Fruit fly (Drosophila melanogaster): Measurements from ENCODE around the gene cyc.

Gene cyc

dm6 chr3L:19791688-19792073 lies 24.1 kb downstream of the cyc start (continued):
- TF ChIP-seq gsb (GFP tag; IDR thresholded peaks at IDR 0.05) (no peak), BEAF-32 (GFP tag; optimal IDR thresholded peaks at IDR 0.05) (no peak), CG17186 (GFP tag; optimal IDR thresholded peaks at IDR 0.05) (no peak), CG11696 (GFP tag; IDR thresholded peaks at IDR 0.05) (no peak), crp (GFP tag; optimal IDR thresholded peaks at IDR 0.05) (no peak), H15 (GFP tag; IDR thresholded peaks at IDR 0.05) (no peak), CG10147 (GFP tag; optimal IDR thresholded peaks at IDR 0.05) (no peak), cas (GFP tag; IDR thresholded peaks at IDR 0.05) (no peak), Side (GFP tag; optimal IDR thresholded peaks at IDR 0.05) (no peak), Spps (tag; optimal IDR thresholded peaks at IDR 0.05) (no peak), ems (GFP tag; optimal IDR thresholded peaks at IDR 0.05) (no peak), grn (GFP tag; optimal IDR thresholded peaks at IDR 0.05) (peak; percentile 82), CG34376 (GFP tag; optimal IDR thresholded peaks at IDR 0.05) (peak; percentile 98), ATbp (GFP tag; optimal IDR thresholded peaks at IDR 0.05) (peak; percentile 5), phol (tag; optimal IDR thresholded peaks at IDR 0.05) (no peak), CG17912 (GFP tag; optimal IDR thresholded peaks at IDR 0.05) (no peak), CG3281 (GFP tag; optimal IDR thresholded peaks at IDR 0.05) (peak; percentile 39), sima (GFP tag; optimal IDR thresholded peaks at IDR 0.05) (no peak), CG13775 (GFP tag; optimal IDR thresholded peaks at IDR 0.05) (no peak), Stat92E (GFP tag; optimal IDR thresholded peaks at IDR 0.05) (peak in 1 of 3 experiments; percentile 0), pnt (GFP tag; optimal IDR thresholded peaks at IDR 0.05) (no peak), CG8924 (tag; optimal IDR thresholded peaks at IDR 0.05) (peak; percentile 12), unc-4 (GFP tag; IDR thresholded peaks at IDR 0.05; ENCODE audit: partially characterized antibody) (no peak; the same call in 1 of the 2 replicates), Ada2b (GFP tag; IDR thresholded peaks at IDR 0.05) (no peak), CG4854 (GFP tag; optimal IDR thresholded peaks at IDR 0.05) (no peak), Hand (GFP tag; optimal IDR thresholded peaks at IDR 0.05) (no peak), CG11504 (tag; optimal IDR thresholded peaks at IDR 0.05) (no peak), gfzf (GFP tag; optimal IDR thresholded peaks at IDR 0.05) (no peak), gsb-n (tag; optimal IDR thresholded peaks at IDR 0.05) (no peak), CG13296 (GFP tag; optimal IDR thresholded peaks at IDR 0.05) (no peak), NC2β (GFP tag; optimal IDR thresholded peaks at IDR 0.05) (no peak), sens-2 (GFP tag; IDR thresholded peaks at IDR 0.05) (no peak), Optix (GFP tag; IDR thresholded peaks at IDR 0.05) (no peak), bowl (GFP tag; IDR thresholded peaks at IDR 0.05) (no peak), Dad (GFP tag; optimal IDR thresholded peaks at IDR 0.05) (no peak), fru (optimal IDR thresholded peaks at IDR 0.05) (no peak), Tbp (GFP tag; optimal IDR thresholded peaks at IDR 0.05) (no peak), CG2202 (tag; optimal IDR thresholded peaks at IDR 0.05) (no peak), tna (GFP tag; IDR thresholded peaks at IDR 0.05; ENCODE audit: partially characterized antibody) (no peak), CG12104 (GFP tag; optimal IDR thresholded peaks at IDR 0.05) (no peak), CG14441 (GFP tag; IDR thresholded peaks at IDR 0.05) (no peak), twi (tag; optimal IDR thresholded peaks at IDR 0.05) (no peak), D (optimal IDR thresholded peaks at IDR 0.05) (peak; percentile 34), D (GFP tag; optimal IDR thresholded peaks at IDR 0.05) (no peak), CG3163 (GFP tag; optimal IDR thresholded peaks at IDR 0.05) (peak; percentile 21), Xbp1 (GFP tag; optimal IDR thresholded peaks at IDR 0.05) (no peak), CG12942 (GFP tag; optimal IDR thresholded peaks at IDR 0.05) (no peak)
